Worm (Caenorhabditis elegans) whole organism, young adult: ENCODE measurements around the gene igcm-3.

ENCODE experiments used
- B0035.1 ChIP-seq: sonication (generic microtip); optimal IDR thresholded peaks from 2 replicates; lab custom pipeline; 2016; ENCODE audit warnings: missing genetic modification characterization, mild to moderate bottlenecking, missing compliant biosample characterization, missing genotype, missing genetic modification reagents
- B0261.1 ChIP-seq: sonication (generic microtip); optimal IDR thresholded peaks from 2 replicates; lab custom pipeline; 2016; ENCODE audit warnings: mild to moderate bottlenecking, missing genetic modification characterization, moderate library complexity, missing compliant biosample characterization
- B0336.3 ChIP-seq: fragments of 200-800 bp; sonication (Bioruptor generic); IDR thresholded peaks from 2 replicates; pipeline ENCODE4 v1.3.6; 2022; ENCODE audit warnings: missing genetic modification characterization, missing compliant biosample characterization
- F10E7.11 ChIP-seq: sonication (generic microtip); optimal IDR thresholded peaks from 2 replicates; lab custom pipeline; 2017; ENCODE audit warnings: mild to moderate bottlenecking, missing genetic modification characterization, moderate library complexity, missing compliant biosample characterization
- F33H1.4 ChIP-seq: fragments of 200-800 bp; sonication (Bioruptor generic); IDR thresholded peaks from 2 replicates; pipeline ENCODE4 v1.3.6; 2022; ENCODE audit warnings: missing genetic modification reagents, missing genetic modification characterization, missing compliant biosample characterization
- F37B4.10 ChIP-seq: fragments of 200-800 bp; sonication (Bioruptor generic); IDR thresholded peaks from 2 replicates; pipeline ENCODE4 v1.3.6; 2022; ENCODE audit warnings: missing genetic modification characterization, missing compliant biosample characterization
- F52B5.7 ChIP-seq: sonication (generic microtip); optimal IDR thresholded peaks from 2 replicates; lab custom pipeline; 2016; ENCODE audit warnings: mild to moderate bottlenecking, missing genetic modification characterization, missing compliant biosample characterization
- F55B11.4 ChIP-seq: sonication (generic microtip); optimal IDR thresholded peaks from 2 replicates; lab custom pipeline; 2016; ENCODE audit warnings: missing compliant biosample characterization, missing genetic modification characterization, borderline replicate concordance; ENCODE audit not compliant: insufficient read depth
- F57C9.4 ChIP-seq: sonication (generic microtip); optimal IDR thresholded peaks from 2 replicates; lab custom pipeline; 2017; ENCODE audit warnings: mild to moderate bottlenecking, missing genetic modification characterization, missing compliant biosample characterization
- Y53F4B.3 ChIP-seq: fragments of 200-800 bp; sonication (Bioruptor generic); IDR thresholded peaks from 2 replicates; pipeline ENCODE4 v1.3.6; 2022; ENCODE audit warnings: missing genetic modification reagents, missing genetic modification characterization, missing compliant biosample characterization
- Y53G8AR.9 ChIP-seq: fragments of 200-800 bp; sonication (Bioruptor generic); conservative IDR thresholded peaks from 2 replicates; pipeline ENCODE4 v1.3.6; 2022; ENCODE audit warnings: missing genetic modification reagents, missing genetic modification characterization, missing compliant biosample characterization
- Y56A3A.18 ChIP-seq: fragments of 200-800 bp; sonication (Bioruptor generic); IDR thresholded peaks from 2 replicates; pipeline ENCODE4 v1.3.6; 2022; ENCODE audit warnings: missing genetic modification reagents, missing genetic modification characterization, missing compliant biosample characterization
- Y79H2A.3 ChIP-seq: fragments of 200-800 bp; sonication (Bioruptor generic); conservative IDR thresholded peaks from 2 replicates; pipeline ENCODE4 v1.3.6; 2022; ENCODE audit warnings: missing genetic modification reagents, missing genetic modification characterization, missing compliant biosample characterization
- ZK185.1 ChIP-seq: sonication (generic microtip); optimal IDR thresholded peaks from 2 replicates; lab custom pipeline; 2016; ENCODE audit warnings: mild to moderate bottlenecking, missing genetic modification characterization, missing compliant biosample characterization; ENCODE audit not compliant: poor library complexity, severe bottlenecking
- akir-1 ChIP-seq: fragments of 200-800 bp; sonication (Bioruptor generic); optimal IDR thresholded peaks from 2 replicates; lab custom pipeline; 2018; ENCODE audit warnings: mild to moderate bottlenecking, missing genetic modification characterization, moderate library complexity, missing compliant biosample characterization
- athp-1 ChIP-seq: sonication (generic microtip); optimal IDR thresholded peaks from 2 replicates; lab custom pipeline; 2017; ENCODE audit warnings: mild to moderate bottlenecking, missing genetic modification characterization, missing compliant biosample characterization
- attf-6 ChIP-seq: fragments of 200-800 bp; sonication (Bioruptor generic); IDR thresholded peaks from 2 replicates; pipeline ENCODE4 v1.3.6; 2022; ENCODE audit warnings: missing genetic modification reagents, missing genetic modification characterization, missing compliant biosample characterization
- cebp-1 ChIP-seq, 2 experiments: fragments of 200-800 bp in 1 of 2; sonication (Bioruptor generic) in 1 of 2; sonication (generic microtip) in 1 of 2; IDR thresholded peaks in 1 of 2; optimal IDR thresholded peaks in 1 of 2; 2 replicates each; pipeline versions ENCODE4 v1.3.6 to Lab custom; 2017 to 2022; ENCODE audit warnings: missing compliant biosample characterization in 2 of 2, missing genetic modification characterization in 2 of 2, mild to moderate bottlenecking in 1 of 2, missing genetic modification reagents in 1 of 2, moderate library complexity in 1 of 2
- ceh-79 ChIP-seq: sonication (generic microtip); optimal IDR thresholded peaks from 2 replicates; lab custom pipeline; 2017; ENCODE audit warnings: mild to moderate bottlenecking, missing genetic modification characterization, missing compliant biosample characterization
- die-1 ChIP-seq: sonication (generic microtip); optimal IDR thresholded peaks from 2 replicates; lab custom pipeline; 2016; ENCODE audit warnings: missing genotype, mild to moderate bottlenecking, missing genetic modification characterization, missing compliant biosample characterization
- dox-1 ChIP-seq: fragments of 200-800 bp; sonication (Bioruptor generic); IDR thresholded peaks from 2 replicates; pipeline ENCODE4 v1.3.6; 2022; ENCODE audit warnings: missing genetic modification reagents, missing genetic modification characterization, missing compliant biosample characterization
- egl-18 ChIP-seq: fragments of 200-800 bp; sonication (Bioruptor generic); IDR thresholded peaks from 2 replicates; pipeline ENCODE4 v1.3.6; 2022; ENCODE audit warnings: missing genetic modification reagents, missing genetic modification characterization, missing compliant biosample characterization
- gei-17 ChIP-seq: fragments of 200-800 bp; sonication (Bioruptor generic); optimal IDR thresholded peaks from 2 replicates; lab custom pipeline; 2018; ENCODE audit warnings: mild to moderate bottlenecking, missing genetic modification characterization, missing compliant biosample characterization
- hlh-26 ChIP-seq: fragments of 200-800 bp; sonication (Bioruptor generic); conservative IDR thresholded peaks from 2 replicates; pipeline ENCODE4 v1.3.6; 2022; ENCODE audit warnings: missing genetic modification reagents, missing genetic modification characterization, missing compliant biosample characterization
- let-526 ChIP-seq: fragments of 200-800 bp; sonication (Bioruptor generic); IDR thresholded peaks from 2 replicates; pipeline ENCODE4 v1.3.6; 2022; ENCODE audit warnings: missing genetic modification reagents, missing genetic modification characterization, missing compliant biosample characterization
- let-607 ChIP-seq, 2 experiments: fragments of 200-800 bp in 1 of 2; sonication (Bioruptor generic) in 1 of 2; sonication (generic microtip) in 1 of 2; optimal IDR thresholded peaks; 2 replicates each; lab custom pipeline; 2016 to 2018; ENCODE audit warnings: mild to moderate bottlenecking in 2 of 2, missing compliant biosample characterization in 2 of 2, missing genetic modification characterization in 2 of 2, moderate library complexity in 2 of 2, missing genotype in 1 of 2
- madf-8 ChIP-seq: fragments of 200-800 bp; sonication (Bioruptor generic); conservative IDR thresholded peaks from 2 replicates; pipeline ENCODE4 v1.3.6; 2022; ENCODE audit warnings: missing genetic modification reagents, missing genetic modification characterization, missing compliant biosample characterization
- mcd-1 ChIP-seq: fragments of 200-800 bp; sonication (Bioruptor generic); IDR thresholded peaks from 2 replicates; pipeline ENCODE4 v1.3.6; 2022; ENCODE audit warnings: missing genetic modification reagents, missing genetic modification characterization, missing compliant biosample characterization
- mel-28 ChIP-seq: sonication (generic microtip); optimal IDR thresholded peaks from 2 replicates; lab custom pipeline; 2016; ENCODE audit warnings: borderline replicate concordance, mild to moderate bottlenecking, missing genetic modification characterization, missing compliant biosample characterization
- nfyb-1 ChIP-seq: fragments of 200-800 bp; sonication (Bioruptor generic); IDR thresholded peaks from 2 replicates; pipeline ENCODE4 v1.3.6; 2022; ENCODE audit warnings: missing genetic modification reagents, missing genetic modification characterization, missing compliant biosample characterization
- nhr-179 ChIP-seq: sonication (generic microtip); optimal IDR thresholded peaks from 2 replicates; lab custom pipeline; 2016; ENCODE audit warnings: mild to moderate bottlenecking, missing genetic modification characterization, missing compliant biosample characterization
- nhr-80 ChIP-seq: sonication (generic microtip); optimal IDR thresholded peaks from 2 replicates; lab custom pipeline; 2016; ENCODE audit warnings: missing genetic modification characterization, missing compliant biosample characterization
- pbrm-1 ChIP-seq: fragments of 200-800 bp; sonication (Bioruptor generic); IDR thresholded peaks from 2 replicates; pipeline ENCODE4 v1.3.6; 2022; ENCODE audit warnings: missing genetic modification reagents, missing genetic modification characterization, missing compliant biosample characterization
- rec-8 ChIP-seq, 2 experiments: sonication (generic microtip); optimal IDR thresholded peaks; 2 replicates each; lab custom pipeline; 2016; ENCODE audit warnings: mild to moderate bottlenecking in 2 of 2, missing genetic modification characterization in 2 of 2, missing genetic modification reagents in 2 of 2, missing genotype in 2 of 2, missing biosample characterization in 1 of 2, missing compliant biosample characterization in 1 of 2, moderate library complexity in 1 of 2
- repo-1 ChIP-seq: sonication (generic microtip); optimal IDR thresholded peaks from 2 replicates; lab custom pipeline; 2017; ENCODE audit warnings: mild to moderate bottlenecking, missing genetic modification characterization, missing compliant biosample characterization
- rpc-1 ChIP-seq, 2 experiments: fragments of 150-350 bp in 1 of 2; sonication (generic microtip) in 1 of 2; optimal IDR thresholded peaks; 2 replicates each; lab custom pipeline; 2014 to 2018; ENCODE audit warnings: missing biosample characterization in 1 of 2, missing genetic modification characterization in 1 of 2, missing genetic modification reagents in 1 of 2, missing genotype in 1 of 2
- snpc-4 ChIP-seq, 5 experiments: fragments of 150-350 bp in 1 of 5; sonication (generic microtip) in 4 of 5; optimal IDR thresholded peaks; 2 replicates each; lab custom pipeline; 2014 to 2018; ENCODE audit warnings: missing genetic modification characterization in 5 of 5, missing biosample characterization in 3 of 5, antibody characterized with exemption in 2 of 5, mild to moderate bottlenecking in 2 of 5, missing compliant biosample characterization in 2 of 5, missing genotype in 2 of 5, moderate library complexity in 2 of 5, missing genetic modification reagents in 1 of 5
- tbp1 ChIP-seq: fragments of 200-800 bp; sonication (Bioruptor generic); optimal IDR thresholded peaks from 2 replicates; lab custom pipeline; 2018; ENCODE audit warnings: mild to moderate bottlenecking, missing genetic modification characterization, missing compliant biosample characterization
- tbx-9 ChIP-seq: sonication (generic microtip); optimal IDR thresholded peaks from 2 replicates; lab custom pipeline; 2016; ENCODE audit warnings: borderline replicate concordance, missing genetic modification characterization, inconsistent platforms, missing compliant biosample characterization
- zim-3 ChIP-seq: sonication (generic microtip); optimal IDR thresholded peaks from 2 replicates; lab custom pipeline; 2017; ENCODE audit warnings: mild to moderate bottlenecking, missing genetic modification characterization, moderate library complexity, missing compliant biosample characterization
- ztf-22 ChIP-seq: fragments of 200-800 bp; sonication (Bioruptor generic); optimal IDR thresholded peaks from 2 replicates; lab custom pipeline; 2018; ENCODE audit warnings: mild to moderate bottlenecking, missing genetic modification characterization, moderate library complexity, missing compliant biosample characterization
- ztf-6 ChIP-seq: fragments of 200-800 bp; sonication (Bioruptor generic); IDR thresholded peaks from 2 replicates; pipeline ENCODE4 v1.3.6; 2022; ENCODE audit warnings: missing genetic modification reagents, missing genetic modification characterization, missing compliant biosample characterization

The igcm-3 gene

DNA sequence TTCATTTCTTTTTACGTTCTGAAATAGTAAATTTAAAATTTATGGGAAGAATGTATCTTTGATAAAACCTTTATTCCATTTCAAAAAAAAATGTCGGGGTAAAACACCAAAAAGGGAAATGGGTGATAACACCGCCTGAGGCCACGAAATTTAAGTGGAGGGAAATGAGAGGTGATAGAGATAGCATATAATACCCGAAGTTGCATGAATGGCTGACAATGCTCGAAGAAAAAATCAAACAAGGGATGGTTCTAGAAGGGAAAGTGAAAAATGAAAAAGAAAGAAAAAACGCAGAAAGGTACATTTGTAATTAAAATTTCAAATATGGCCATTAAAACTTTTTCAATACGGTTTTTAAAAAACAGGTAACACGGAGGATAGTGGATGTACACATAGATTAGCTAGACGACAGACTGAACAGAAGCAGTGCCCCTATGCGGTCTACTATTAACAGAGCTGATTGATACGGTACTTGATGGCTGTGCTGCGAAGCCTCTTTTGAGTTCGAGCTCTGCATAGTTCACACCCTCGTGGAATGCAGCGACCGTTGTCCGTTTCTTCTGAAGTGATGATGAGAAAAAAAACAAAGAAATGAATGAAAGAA, 7.4 kb downstream of the igcm-3 start:
- TF ChIP-seq F57C9.4 (tag; lab: Kevin White, UChicago) = no peak
- no peak for TF ChIP-seq athp-1
- TF ChIP-seq hlh-26 = no peak
- TF ChIP-seq nhr-80 (tag; lab: Kevin White, UChicago) = peak; percentile 29
- TF ChIP-seq B0336.3 (GFP tag; lab: Robert Waterston, UW) = peak; percentile 51; the same call in 1 of the 2 replicates
- TF ChIP-seq F10E7.11 (tag; lab: Kevin White, UChicago) = no peak
- no peak for TF ChIP-seq mcd-1
- TF ChIP-seq Y53G8AR.9 (GFP tag; lab: Robert Waterston, UW) = peak; percentile 55; the same call in 1 of the 2 replicates
- TF ChIP-seq ZK185.1 (tag; lab: Kevin White, UChicago) = peak; percentile 22
- no peak for TF ChIP-seq akir-1 (GFP tag; lab: Kevin White, UChicago)
- TF ChIP-seq egl-18 (GFP tag; lab: Robert Waterston, UW) = no peak
- peak; percentile 63; the same call in 1 of the 2 replicates for TF ChIP-seq nfyb-1 (GFP tag; lab: Robert Waterston, UW)
- peak in 1 of 2 experiments; percentile 7 for TF ChIP-seq let-607 (tag; optimal IDR thresholded peaks at IDR 0.05; lab: Kevin White, UChicago)
- TF ChIP-seq repo-1 (tag; lab: Kevin White, UChicago) = peak; percentile 24
- no peak for TF ChIP-seq ceh-79
- 0 out of 2 replicates have a peak, but pooled peaks have one; percentile 55 for TF ChIP-seq Y56A3A.18
- TF ChIP-seq madf-8 (GFP tag; lab: Robert Waterston, UW) = no peak
- 0 out of 2 replicates have a peak, but pooled peaks have one; percentile 15 for TF ChIP-seq F37B4.10 (GFP tag; lab: Robert Waterston, UW)
- TF ChIP-seq pbrm-1 (GFP tag; lab: Robert Waterston, UW) = 0 out of 2 replicates have a peak, but pooled peaks have one; percentile 18
- no peak for TF ChIP-seq cebp-1 (GFP tag; IDR thresholded peaks at IDR 0.05; lab: Robert Waterston, UW)
- TF ChIP-seq cebp-1 (tag; optimal IDR thresholded peaks at IDR 0.05; lab: Kevin White, UChicago) = peak; percentile 47
- no peak for TF ChIP-seq F55B11.4
- no peak for TF ChIP-seq Y53F4B.3 (GFP tag; lab: Robert Waterston, UW)
- no peak for TF ChIP-seq die-1
- 0 out of 2 replicates have a peak, but pooled peaks have one; percentile 12 for TF ChIP-seq Y79H2A.3
- TF ChIP-seq ztf-6 (GFP tag; lab: Robert Waterston, UW) = no peak
- no peak for TF ChIP-seq mel-28
- TF ChIP-seq, all 124 proteins: peak for 12

DNA sequence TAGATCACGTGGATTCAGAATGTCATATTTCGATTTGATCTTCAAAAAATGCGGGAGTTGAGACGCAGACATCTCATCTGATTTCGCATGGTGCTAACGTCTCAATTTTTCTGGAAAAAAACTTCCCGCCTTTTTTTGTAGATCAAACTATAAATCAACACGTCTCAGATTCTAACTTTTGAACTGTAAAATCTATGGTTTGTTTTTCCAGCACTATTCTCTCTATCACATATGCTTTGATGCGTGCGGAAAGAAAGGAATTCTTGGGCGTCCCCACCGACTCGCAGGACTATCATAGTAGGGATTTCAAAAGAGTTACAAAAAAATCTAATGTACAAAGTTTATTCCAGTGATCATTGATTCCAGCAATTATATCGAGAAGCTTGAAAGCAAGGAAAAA, 8.0 kb downstream of the igcm-3 start:
- TF ChIP-seq let-526 (GFP tag; lab: Robert Waterston, UW) (no peak), cebp-1 (GFP tag; IDR thresholded peaks at IDR 0.05; lab: Robert Waterston, UW) (no peak), cebp-1 (tag; optimal IDR thresholded peaks at IDR 0.05; lab: Kevin White, UChicago) (no peak), rec-8 (tag; optimal IDR thresholded peaks at IDR 0.05; lab: Kevin White, UChicago) (no peak), die-1 (no peak)

DNA sequence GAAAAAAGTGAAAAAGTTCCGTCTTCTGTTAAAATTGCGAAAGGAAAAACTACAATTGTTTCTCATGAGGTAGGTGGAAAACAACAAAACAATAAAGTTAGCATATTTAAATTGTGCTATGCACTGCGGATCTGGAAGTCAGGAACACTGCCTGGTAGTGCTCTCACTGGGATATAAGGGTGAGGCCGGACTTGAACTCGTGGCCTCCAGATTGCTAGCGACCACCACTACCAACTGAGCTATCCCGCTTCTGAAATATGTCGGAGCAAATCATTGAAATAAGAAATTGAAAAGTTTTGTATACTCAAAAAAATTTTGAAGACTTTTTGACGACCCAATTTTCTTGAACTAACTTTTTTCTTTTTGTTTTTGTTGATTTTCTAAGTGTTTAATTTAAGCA, 9.1 kb downstream of the igcm-3 start:
- TF ChIP-seq F52B5.7 = no peak
- peak; percentile 61 for TF ChIP-seq tbp1 (GFP tag; lab: Kevin White, UChicago)
- no peak for TF ChIP-seq F10E7.11 (tag; lab: Kevin White, UChicago)
- TF ChIP-seq tbx-9 (tag; lab: Kevin White, UChicago) = no peak
- no peak for TF ChIP-seq ztf-22 (GFP tag; lab: Kevin White, UChicago)
- peak; percentile 25 for TF ChIP-seq B0261.1
- TF ChIP-seq nhr-179 = no peak
- no peak for TF ChIP-seq ztf-6 (GFP tag; lab: Robert Waterston, UW)
- no peak for TF ChIP-seq B0035.1
- peak; percentile 55; the same call in 1 of the 2 replicates for TF ChIP-seq Y56A3A.18
- no peak for TF ChIP-seq F57C9.4 (tag; lab: Kevin White, UChicago)
- TF ChIP-seq attf-6 (GFP tag; lab: Robert Waterston, UW) = no peak
- no peak for TF ChIP-seq snpc-4 (GFP tag; optimal IDR thresholded peaks at IDR 0.05; lab: Kevin White, UChicago)
- TF ChIP-seq snpc-4 (tag; optimal IDR thresholded peaks at IDR 0.05; lab: Kevin White, UChicago) = peak in 1 of 4 experiments; percentile 9
- TF ChIP-seq zim-3 (tag; lab: Kevin White, UChicago) = no peak
- no peak for TF ChIP-seq B0336.3 (GFP tag; lab: Robert Waterston, UW)
- TF ChIP-seq rpc-1 (optimal IDR thresholded peaks at IDR 0.05; lab: Kevin White, UChicago) = peak; percentile 49
- peak; percentile 73 for TF ChIP-seq rpc-1 (tag; optimal IDR thresholded peaks at IDR 0.05; lab: Kevin White, UChicago)
- 0 out of 2 replicates have a peak, but pooled peaks have one; percentile 15 for TF ChIP-seq dox-1 (GFP tag; lab: Robert Waterston, UW)
- TF ChIP-seq F33H1.4 = no peak
- no peak for TF ChIP-seq ZK185.1 (tag; lab: Kevin White, UChicago)
- TF ChIP-seq gei-17 = no peak
